Worm (Caenorhabditis elegans): ENCODE results near the gene del-10.

DNA sequence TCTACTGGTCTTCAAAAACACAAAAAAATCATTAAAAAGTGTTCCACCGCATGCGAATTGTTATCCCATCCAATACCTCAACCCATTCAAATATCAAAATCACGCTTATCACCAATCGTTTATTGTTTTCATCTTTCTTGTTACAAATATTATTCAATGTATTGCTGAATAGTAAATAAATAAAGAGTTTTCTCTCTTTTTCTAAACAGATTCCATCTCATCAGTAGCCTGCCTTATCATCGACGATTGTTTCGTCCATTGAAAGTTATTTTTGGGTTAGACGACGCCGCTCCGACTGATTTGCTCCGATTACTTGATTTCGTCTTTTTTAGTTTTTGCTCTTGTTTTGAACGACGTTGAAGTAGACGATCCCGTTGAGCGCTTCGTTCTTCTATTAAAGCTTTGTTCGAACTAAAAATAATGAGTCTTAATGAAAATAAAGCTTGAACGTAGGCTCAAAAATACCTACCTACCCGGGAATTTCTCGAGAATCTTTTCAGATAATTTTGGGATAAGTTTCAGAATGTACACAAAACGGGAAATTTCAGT is 44.3 kb upstream of the del-10 start:
- TF ChIP-seq him-1 (tag; optimal IDR thresholded peaks at IDR 0.05) (no peak), dao-5 (tag; optimal IDR thresholded peaks at IDR 0.05) (no peak)
